Worm (Caenorhabditis elegans) whole organism, L1 larva: Measurements from ENCODE around the gene nhr-135.

Experiments
- F16B12.6 ChIP-seq: fragments of 150-350 bp; optimal IDR thresholded peaks from 2 replicates; lab custom pipeline; 2014; ENCODE audit warnings: missing biosample characterization, missing genetic modification characterization
- blmp-1 ChIP-seq: fragments of 150-350 bp; optimal IDR thresholded peaks from 2 replicates; lab custom pipeline; 2014; ENCODE audit warnings: missing biosample characterization, missing genetic modification characterization
- elt-2 ChIP-seq: sonication (generic microtip); optimal IDR thresholded peaks from 2 replicates; lab custom pipeline; 2016; ENCODE audit warnings: missing genetic modification characterization, mild to moderate bottlenecking, inconsistent platforms, missing compliant biosample characterization, missing genetic modification reagents
- lin-14 ChIP-seq: fragments of 200-800 bp; sonication (Bioruptor generic); optimal IDR thresholded peaks from 2 replicates; lab custom pipeline; 2018; ENCODE audit warnings: mild to moderate bottlenecking, missing genetic modification characterization, moderate library complexity, missing compliant biosample characterization
- nhr-84 ChIP-seq: sonication (generic microtip); optimal IDR thresholded peaks from 2 replicates; lab custom pipeline; 2017; ENCODE audit warnings: missing biosample characterization, missing genetic modification characterization
- sptf-1 ChIP-seq: fragments of 150-350 bp; optimal IDR thresholded peaks from 2 replicates; lab custom pipeline; 2014; ENCODE audit warnings: missing biosample characterization, missing genetic modification characterization
- sup-37 ChIP-seq: fragments of 200-800 bp; sonication (Bioruptor generic); optimal IDR thresholded peaks from 2 replicates; lab custom pipeline; 2018; ENCODE audit warnings: mild to moderate bottlenecking, missing genetic modification characterization, missing compliant biosample characterization
- unc-30 ChIP-seq: sonication (generic microtip); optimal IDR thresholded peaks from 2 replicates; lab custom pipeline; 2017; ENCODE audit warnings: missing biosample characterization, missing genetic modification characterization
- unc-62 ChIP-seq: fragments of 150-350 bp; optimal IDR thresholded peaks from 2 replicates; lab custom pipeline; 2014; ENCODE audit warnings: missing biosample characterization, missing genetic modification reagents, missing genetic modification characterization
- zip-4 ChIP-seq: fragments of 200-800 bp; sonication (Bioruptor generic); optimal IDR thresholded peaks from 2 replicates; lab custom pipeline; 2018; ENCODE audit warnings: mild to moderate bottlenecking, missing genetic modification characterization, moderate library complexity, missing compliant biosample characterization
- ztf-11 ChIP-seq, 2 experiments: sonication (generic microtip); optimal IDR thresholded peaks; 2 replicates each; lab custom pipeline; 2016 to 2017; ENCODE audit warnings: missing genetic modification characterization in 2 of 2, missing biosample characterization in 1 of 2, missing compliant biosample characterization in 1 of 2

Gene nhr-135

DNA sequence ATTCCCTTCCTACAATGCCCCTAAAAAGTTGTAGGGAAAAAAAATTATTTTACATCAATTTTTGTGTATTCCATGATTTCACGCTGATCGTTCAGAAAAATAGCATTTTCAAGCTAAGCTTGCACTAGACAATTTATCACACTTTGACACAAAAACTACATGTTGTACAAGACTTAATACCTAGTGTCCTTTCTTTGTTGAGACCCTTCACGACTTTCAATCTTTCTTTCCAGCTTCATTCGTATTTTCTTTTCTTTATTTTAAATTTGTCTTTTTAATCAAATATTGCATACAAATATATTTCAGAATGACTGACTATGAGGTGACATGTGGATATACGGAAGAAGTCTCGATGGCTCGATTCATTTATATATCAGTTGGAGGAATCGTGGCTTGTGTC is 47.6 kb downstream of the nhr-135 start, which contains the start of gene F20A1.2:
Gene F20A1.2 (plus strand): TSS at position 301 of the 400 bp plus-strand sequence.
- no peak for TF ChIP-seq ztf-11 (tag; optimal IDR thresholded peaks at IDR 0.05; lab: Kevin White, UChicago)
- TF ChIP-seq sptf-1 (tag; lab: Kevin White, UChicago): no peak
- TF ChIP-seq nhr-84: no peak
- no peak for TF ChIP-seq sup-37 (GFP tag; lab: Kevin White, UChicago)
- no peak for TF ChIP-seq unc-62 (GFP tag; lab: Kevin White, UChicago)
- TF ChIP-seq zip-4 (GFP tag; lab: Kevin White, UChicago): no peak
- no peak for TF ChIP-seq elt-2 (tag; lab: Kevin White, UChicago)
- no peak for TF ChIP-seq unc-30 (tag; lab: Kevin White, UChicago)
- TF ChIP-seq lin-14 (GFP tag; lab: Kevin White, UChicago): no peak
- no peak for TF ChIP-seq F16B12.6
- no peak for TF ChIP-seq blmp-1 (tag; lab: Kevin White, UChicago)
- TF ChIP-seq, all 84 proteins: peak for 0
